Worm (Caenorhabditis elegans): ENCODE data around the gene znf-782.

- TF ChIP-seq dmd-4 (tag; optimal IDR thresholded peaks at IDR 0.05; ENCODE audit: borderline replicate concordance) (no peak), nhr-11 (tag; optimal IDR thresholded peaks at IDR 0.05) (no peak), ceh-34 (tag; optimal IDR thresholded peaks at IDR 0.05) (no peak), ama-1 (optimal IDR thresholded peaks at IDR 0.05) (no peak), dve-1 (tag; optimal IDR thresholded peaks at IDR 0.05) (no peak), eyg-1 (tag; optimal IDR thresholded peaks at IDR 0.05) (no peak), fkh-10 (GFP tag; optimal IDR thresholded peaks at IDR 0.05) (no peak), ztf-16 (tag; optimal IDR thresholded peaks at IDR 0.05) (no peak), ceh-45 (GFP tag; IDR thresholded peaks at IDR 0.05) (no peak), pax-1 (tag; optimal IDR thresholded peaks at IDR 0.05) (no peak), hlh-13 (GFP tag; optimal IDR thresholded peaks at IDR 0.05) (no peak), pqm-1 (tag; optimal IDR thresholded peaks at IDR 0.05) (no peak), T23F11.4 (GFP tag; optimal IDR thresholded peaks at IDR 0.05) (no peak)
These were observed 6.7 kb upstream of the znf-782 start for ce11 chrIV:1074069-1074468.
